Worm (Caenorhabditis elegans): Measurements from ENCODE around the gene clec-25.

clec-25 gene

DNA sequence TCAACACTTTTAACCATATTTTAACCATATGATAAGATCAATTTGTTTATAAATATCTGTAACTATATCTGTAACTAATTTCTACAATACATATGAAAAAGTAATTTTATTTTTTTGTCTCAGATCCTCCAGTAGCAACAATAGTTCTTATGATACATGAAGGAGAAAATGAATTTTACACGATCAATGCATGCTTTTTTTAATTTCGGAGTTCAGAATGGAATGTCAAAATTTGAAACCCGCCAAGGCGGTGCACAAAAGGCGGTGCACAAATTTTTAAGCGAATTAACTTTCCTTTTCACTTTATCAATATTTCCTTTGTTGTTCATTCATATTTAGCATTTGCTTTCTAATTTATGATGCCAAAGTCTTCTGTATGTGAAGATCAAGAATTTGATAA lies at the start of gene clec-25:
Gene clec-25, plus strand, starts transcription at position 301 of the 400 bp plus-strand sequence.
- TF ChIP-seq cey-2 (tag; optimal IDR thresholded peaks at IDR 0.05; ENCODE audit: borderline replicate concordance, insufficient read depth) (no peak), mdt-29 (GFP tag; IDR thresholded peaks at IDR 0.05) (no peak), lsy-2 (tag; optimal IDR thresholded peaks at IDR 0.05) (no peak)

DNA sequence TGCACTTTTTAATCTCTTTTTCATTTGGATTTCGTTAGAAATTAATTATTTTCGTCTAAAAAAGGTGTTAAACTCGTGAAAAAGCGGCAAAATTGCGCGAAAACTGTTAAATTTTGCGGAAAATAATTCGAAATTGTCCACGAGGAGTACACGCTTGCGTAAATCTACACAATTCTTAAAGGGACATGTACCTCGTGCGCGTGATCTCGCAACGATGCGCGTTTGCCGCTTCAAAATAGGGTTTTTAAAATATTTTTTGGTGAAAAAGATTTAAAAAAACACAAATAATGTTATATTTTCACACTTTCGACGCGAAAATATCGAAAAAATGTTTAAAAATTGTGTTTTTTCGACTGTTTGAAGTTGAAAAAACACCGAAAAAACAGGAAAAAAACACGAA lies 49.7 kb upstream of the clec-25 start:
- TF ChIP-seq lin-39 (tag; optimal IDR thresholded peaks at IDR 0.05) (no peak), R02D3.7 (tag; optimal IDR thresholded peaks at IDR 0.05) (peak; percentile 12), spr-1 (tag; optimal IDR thresholded peaks at IDR 0.05) (no peak), unc-130 (GFP tag; optimal IDR thresholded peaks at IDR 0.05) (peak; percentile 42)

DNA sequence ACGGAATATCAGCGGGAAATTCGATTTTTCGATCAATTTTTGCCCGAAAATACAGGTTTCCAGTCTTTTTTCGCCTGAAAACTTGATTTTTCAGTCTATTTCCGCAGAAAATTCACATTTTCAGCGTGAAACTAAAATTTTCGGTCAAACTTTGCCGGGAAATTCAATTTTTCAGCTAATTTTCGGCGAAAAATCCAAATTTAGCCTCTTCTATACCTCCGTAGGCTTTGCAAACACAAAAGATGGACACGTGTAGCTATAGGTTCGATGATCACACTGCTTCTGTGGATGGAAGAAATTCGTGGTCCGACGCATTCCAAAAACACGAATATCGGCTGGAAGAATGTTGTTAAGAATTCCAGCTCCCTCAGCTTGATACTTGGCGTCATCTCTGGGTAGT lies 49.0 kb upstream of the clec-25 start:
- TF ChIP-seq lin-13 (GFP tag; optimal IDR thresholded peaks at IDR 0.05) (no peak), rbr-2 (tag; optimal IDR thresholded peaks at IDR 0.05) (no peak), unc-62 (GFP tag; optimal IDR thresholded peaks at IDR 0.05 in 1 of 2) (peak in 1 of 2 experiments; percentile 93), unc-62 (tag; optimal IDR thresholded peaks at IDR 0.05) (no peak), ama-1 (optimal IDR thresholded peaks at IDR 0.05) (no peak), zfp-2 (tag; optimal IDR thresholded peaks at IDR 0.05) (no peak), nhr-42 (GFP tag; IDR thresholded peaks at IDR 0.05) (no peak), nhr-25 (tag; optimal IDR thresholded peaks at IDR 0.05; ENCODE audit: borderline replicate concordance, insufficient read depth) (no peak), ZK337.2 (GFP tag; IDR thresholded peaks at IDR 0.05) (no peak)

DNA sequence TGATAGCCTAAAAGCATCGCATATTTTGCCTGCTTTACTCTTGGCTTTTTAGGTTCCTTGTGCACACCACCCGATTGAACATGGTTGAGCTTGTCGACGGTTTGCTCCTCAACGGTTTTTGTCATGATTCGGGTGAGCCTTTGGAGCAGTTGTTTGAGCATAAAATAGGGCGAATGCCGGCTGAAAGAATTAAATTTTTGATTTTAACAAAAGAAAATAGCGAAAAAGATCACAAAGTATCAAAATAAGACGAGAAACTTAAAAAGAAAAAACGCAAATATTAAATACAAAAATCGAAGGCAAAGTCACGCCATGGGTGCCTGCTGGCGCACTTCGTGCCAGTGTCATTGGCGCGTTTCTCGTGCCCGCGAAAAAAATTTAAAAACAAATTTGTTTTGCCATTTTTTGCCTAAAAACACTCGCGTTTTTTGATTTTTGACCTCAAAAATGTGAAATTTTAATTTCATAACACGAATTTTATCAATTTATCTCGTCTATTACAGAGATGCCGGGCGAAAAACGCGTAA lies 48.1 kb upstream of the clec-25 start, which contains the start of the genes ctps-1 and pus-1:
Gene ctps-1, plus strand, starts transcription at position 51 of the 527 bp plus-strand sequence.
Gene pus-1, minus strand, starts transcription at position 125 of the 527 bp plus-strand sequence.
- TF ChIP-seq zfp-2 (tag; optimal IDR thresholded peaks at IDR 0.05), result no peak
- no peak for TF ChIP-seq zfp-3 (GFP tag; conservative IDR thresholded peaks at IDR 0.05)
- TF ChIP-seq lin-39 (tag; optimal IDR thresholded peaks at IDR 0.05), result no peak
- TF ChIP-seq aly-2 (tag; optimal IDR thresholded peaks at IDR 0.05), result no peak
- TF ChIP-seq lin-38 (GFP tag; IDR thresholded peaks at IDR 0.05), result peak; percentile 75
- no peak for TF ChIP-seq Y75B8A.6 (GFP tag; IDR thresholded peaks at IDR 0.05)
- TF ChIP-seq zip-11 (GFP tag; IDR thresholded peaks at IDR 0.05), result no peak
- TF ChIP-seq madf-5 (GFP tag; IDR thresholded peaks at IDR 0.05), result no peak
- no peak for TF ChIP-seq T20F7.1 (GFP tag; optimal IDR thresholded peaks at IDR 0.05)
- TF ChIP-seq egl-43 (GFP tag; IDR thresholded peaks at IDR 0.05), result no peak
- TF ChIP-seq hlh-30 (tag; optimal IDR thresholded peaks at IDR 0.05; ENCODE audit: insufficient read depth), result peak; percentile 58
- no peak for TF ChIP-seq unc-62 (GFP tag; optimal IDR thresholded peaks at IDR 0.05 in 1 of 2)
- no peak for TF ChIP-seq unc-62 (tag; optimal IDR thresholded peaks at IDR 0.05)
- peak; percentile 79 for TF ChIP-seq mes-2 (tag; optimal IDR thresholded peaks at IDR 0.05; ENCODE audit: poor library complexity, severe bottlenecking)
- no peak for TF ChIP-seq fos-1 (tag; optimal IDR thresholded peaks at IDR 0.05)
- no peak for TF ChIP-seq ctbp-1 (GFP tag; IDR thresholded peaks at IDR 0.05)
- TF ChIP-seq nhr-76 (tag; optimal IDR thresholded peaks at IDR 0.05), result no peak
- TF ChIP-seq F10B5.3 (tag; optimal IDR thresholded peaks at IDR 0.05), result no peak
- TF ChIP-seq F44E2.7 (GFP tag; IDR thresholded peaks at IDR 0.05), result no peak
- TF ChIP-seq vab-7 (GFP tag; IDR thresholded peaks at IDR 0.05), result no peak
- no peak for TF ChIP-seq spr-1 (tag; optimal IDR thresholded peaks at IDR 0.05)
- peak in 1 of 2 experiments; percentile 31 for TF ChIP-seq daf-16 (GFP tag; optimal IDR thresholded peaks at IDR 0.05)
- TF ChIP-seq daf-16 (tag; optimal IDR thresholded peaks at IDR 0.05), result peak; percentile 66
- no peak for TF ChIP-seq lin-1 (GFP tag; IDR thresholded peaks at IDR 0.05)
- no peak for TF ChIP-seq zip-2 (tag; optimal IDR thresholded peaks at IDR 0.05)
- TF ChIP-seq ZK546.5 (tag; optimal IDR thresholded peaks at IDR 0.05), result no peak
- TF ChIP-seq egl-27 (tag; optimal IDR thresholded peaks at IDR 0.05), result no peak
- TF ChIP-seq nhr-28 (tag; optimal IDR thresholded peaks at IDR 0.05), result peak; percentile 9
- TF ChIP-seq mxl-2 (GFP tag; conservative IDR thresholded peaks at IDR 0.05), result no peak
- peak in 1 of 2 experiments; percentile 84 for TF ChIP-seq lsy-2 (tag; optimal IDR thresholded peaks at IDR 0.05)
- TF ChIP-seq dmd-8 (GFP tag; IDR thresholded peaks at IDR 0.05), result no peak
- TF ChIP-seq sdz-12 (GFP tag; optimal IDR thresholded peaks at IDR 0.05), result no peak
- peak; percentile 37 for TF ChIP-seq hlh-11 (tag; optimal IDR thresholded peaks at IDR 0.05)
- no peak for TF ChIP-seq cey-2 (tag; optimal IDR thresholded peaks at IDR 0.05; ENCODE audit: borderline replicate concordance, insufficient read depth)
- no peak for TF ChIP-seq F26F4.8 (GFP tag; conservative IDR thresholded peaks at IDR 0.05)
